Fruit fly (Drosophila melanogaster) whole organism, embryonic: ENCODE measurements around the gene CG34138.
A peak's percentile ranks its signal among the peaks of the same experiment; 100 is the strongest.

Experiments
- Ada2b ChIP-seq: fragments of 200-800 bp; sonication (Bioruptor generic); IDR thresholded peaks from 2 replicates; pipeline ENCODE4 v1.3.6; 2022; ENCODE audit warnings: missing biosample characterization, missing genetic modification characterization
- CG10274 ChIP-seq: fragments of 200-800 bp; sonication (Bioruptor generic); optimal IDR thresholded peaks from 3 replicates; lab custom pipeline; 2017; ENCODE audit warnings: missing biosample characterization, mild to moderate bottlenecking, missing genetic modification characterization
- CG10321 ChIP-seq: fragments of 200-800 bp; sonication (Bioruptor generic); IDR thresholded peaks from 2 replicates; pipeline ENCODE4 v1.3.6; 2022; ENCODE audit warnings: missing biosample characterization, missing genetic modification characterization
- CG10543 ChIP-seq: fragments of 200-800 bp; sonication (Bioruptor generic); optimal IDR thresholded peaks from 3 replicates; lab custom pipeline; 2017; ENCODE audit warnings: missing biosample characterization, mild to moderate bottlenecking, missing genetic modification characterization, moderate library complexity
- CG11085 ChIP-seq: fragments of 200-800 bp; sonication (Bioruptor generic); IDR thresholded peaks from 2 replicates; pipeline ENCODE4 v1.3.6; 2022; ENCODE audit warnings: missing biosample characterization, missing genetic modification characterization
- CG11560 ChIP-seq: fragments of 200-800 bp; sonication (Bioruptor generic); IDR thresholded peaks from 3 replicates; pipeline ENCODE4 v1.3.6; 2022; ENCODE audit warnings: missing biosample characterization, missing genetic modification characterization
- CG12219 ChIP-seq: fragments of 200-800 bp; sonication (Bioruptor generic); optimal IDR thresholded peaks from 3 replicates; lab custom pipeline; 2018; ENCODE audit warnings: missing biosample characterization, mild to moderate bottlenecking, missing genetic modification characterization
- CG17385 ChIP-seq: fragments of 200-800 bp; sonication (Bioruptor generic); optimal IDR thresholded peaks from 3 replicates; lab custom pipeline; 2018; ENCODE audit warnings: missing biosample characterization, mild to moderate bottlenecking, missing genetic modification characterization
- CG17568 ChIP-seq: fragments of 200-800 bp; sonication (Bioruptor generic); optimal IDR thresholded peaks from 2 replicates; lab custom pipeline; 2018; ENCODE audit warnings: missing biosample characterization, mild to moderate bottlenecking, missing genetic modification characterization, moderate library complexity
- CG2202 ChIP-seq: fragments of 200-800 bp; sonication (Bioruptor generic); optimal IDR thresholded peaks from 2 replicates; lab custom pipeline; 2018; ENCODE audit warnings: missing biosample characterization, mild to moderate bottlenecking, missing genetic modification characterization
- CG3163 ChIP-seq: fragments of 200-800 bp; sonication (Bioruptor generic); optimal IDR thresholded peaks from 3 replicates; lab custom pipeline; 2016; ENCODE audit warnings: missing biosample characterization, missing genetic modification characterization
- CG32532 ChIP-seq: fragments of 200-800 bp; sonication (Bioruptor generic); IDR thresholded peaks from 2 replicates; pipeline ENCODE4 v1.3.6; 2022; ENCODE audit warnings: missing biosample characterization, missing genetic modification characterization
- CG6254 ChIP-seq: fragments of 200-800 bp; sonication (Bioruptor generic); optimal IDR thresholded peaks from 3 replicates; lab custom pipeline; 2017; ENCODE audit warnings: mild to moderate bottlenecking, missing biosample characterization, missing genetic modification reagents, missing genetic modification characterization
- CG7357 ChIP-seq: fragments of 200-800 bp; sonication (Bioruptor generic); IDR thresholded peaks from 3 replicates; pipeline ENCODE4 v1.3.6; 2022; ENCODE audit warnings: missing biosample characterization, missing genetic modification characterization
- CG8765 ChIP-seq: fragments of 200-800 bp; sonication (Bioruptor generic); IDR thresholded peaks from 2 replicates; pipeline ENCODE4 v1.3.6; 2022; ENCODE audit warnings: missing biosample characterization, missing genetic modification characterization
- CG8924 ChIP-seq: fragments of 200-800 bp; optimal IDR thresholded peaks from 3 replicates; lab custom pipeline; 2019; ENCODE audit warnings: missing biosample characterization, mild to moderate bottlenecking, missing genetic modification characterization, moderate library complexity
- CG8944 ChIP-seq: fragments of 200-800 bp; sonication (Bioruptor generic); optimal IDR thresholded peaks from 3 replicates; lab custom pipeline; 2016; ENCODE audit warnings: missing biosample characterization, missing genetic modification characterization
- CG9609 ChIP-seq: fragments of 200-800 bp; sonication (Bioruptor generic); optimal IDR thresholded peaks from 3 replicates; lab custom pipeline; 2016; ENCODE audit warnings: missing biosample characterization, missing genetic modification characterization
- CoRest ChIP-seq: fragments of 200-800 bp; sonication (Bioruptor generic); optimal IDR thresholded peaks from 3 replicates; lab custom pipeline; 2018; ENCODE audit warnings: missing biosample characterization, mild to moderate bottlenecking, missing genetic modification characterization, moderate library complexity
- Dek ChIP-seq: fragments of 200-800 bp; sonication (Bioruptor generic); optimal IDR thresholded peaks from 3 replicates; lab custom pipeline; 2019; ENCODE audit warnings: missing biosample characterization, mild to moderate bottlenecking, missing genetic modification characterization, moderate library complexity
- ERR ChIP-seq: fragments of 200-800 bp; sonication (Bioruptor generic); optimal IDR thresholded peaks from 2 replicates; lab custom pipeline; 2016; ENCODE audit warnings: missing biosample characterization, missing genetic modification characterization
- Gsc ChIP-seq: fragments of 200-800 bp; sonication (Bioruptor generic); IDR thresholded peaks from 2 replicates; pipeline ENCODE4 v1.3.6; 2022; ENCODE audit warnings: missing biosample characterization, missing genetic modification characterization
- Hmx ChIP-seq: fragments of 200-800 bp; sonication (Bioruptor generic); optimal IDR thresholded peaks from 2 replicates; lab custom pipeline; 2016; ENCODE audit warnings: missing biosample characterization, missing genetic modification characterization
- Hr39 ChIP-seq: fragments of >200 bp; optimal IDR thresholded peaks from 2 replicates; lab custom pipeline; 2017
- Lhr ChIP-seq: fragments of 200-800 bp; sonication (Bioruptor generic); optimal IDR thresholded peaks from 3 replicates; lab custom pipeline; 2017; ENCODE audit warnings: mild to moderate bottlenecking, missing biosample characterization, missing genetic modification reagents, missing genetic modification characterization
- Max ChIP-seq: fragments of 200-800 bp; sonication (Bioruptor generic); optimal IDR thresholded peaks from 2 replicates; lab custom pipeline; 2016; ENCODE audit warnings: missing biosample characterization, mild to moderate bottlenecking, missing genetic modification characterization
- Med ChIP-seq: fragments of 200-800 bp; sonication (Bioruptor generic); peaks from one replicate; lab custom pipeline; 2016; ENCODE audit warnings: missing biosample characterization, missing genetic modification characterization, mild to moderate bottlenecking, inconsistent platforms, moderate library complexity
- NC2α ChIP-seq: fragments of 200-800 bp; sonication (Bioruptor generic); optimal IDR thresholded peaks from 2 replicates; lab custom pipeline; 2016; ENCODE audit warnings: missing biosample characterization, missing genetic modification characterization
- Opbp ChIP-seq: fragments of 200-800 bp; sonication (Bioruptor generic); IDR thresholded peaks from 3 replicates; pipeline ENCODE4 v1.3.6; 2022; ENCODE audit warnings: missing biosample characterization, missing genetic modification characterization; ENCODE audit not compliant: partially characterized antibody
- PHDP ChIP-seq: fragments of 200-800 bp; sonication (Bioruptor generic); optimal IDR thresholded peaks from 3 replicates; lab custom pipeline; 2018; ENCODE audit warnings: missing biosample characterization, mild to moderate bottlenecking, missing genetic modification characterization, moderate library complexity
- Scr ChIP-seq: fragments of 200-800 bp; sonication (Bioruptor generic); IDR thresholded peaks from 2 replicates; pipeline ENCODE4 v1.3.6; 2022; ENCODE audit warnings: missing biosample characterization, missing genetic modification characterization; ENCODE audit not compliant: partially characterized antibody
- Sry-δ ChIP-seq: fragments of 200-800 bp; sonication (Bioruptor generic); optimal IDR thresholded peaks from 2 replicates; lab custom pipeline; 2016; ENCODE audit warnings: missing biosample characterization, missing genetic modification characterization
- cas ChIP-seq: fragments of 200-800 bp; sonication (Bioruptor generic); IDR thresholded peaks from 2 replicates; pipeline ENCODE4 v1.3.6; 2022; ENCODE audit warnings: missing biosample characterization, missing genetic modification characterization
- cg ChIP-seq: fragments of 200-800 bp; sonication (Bioruptor generic); optimal IDR thresholded peaks from 3 replicates; lab custom pipeline; 2019; ENCODE audit warnings: missing biosample characterization, mild to moderate bottlenecking, missing genetic modification characterization, moderate library complexity
- chm ChIP-seq: fragments of 200-800 bp; sonication (Bioruptor generic); IDR thresholded peaks from 2 replicates; pipeline ENCODE4 v1.3.6; 2022; ENCODE audit warnings: missing biosample characterization, missing genetic modification characterization
- cwo ChIP-seq: fragments of 200-800 bp; sonication (Bioruptor generic); optimal IDR thresholded peaks from 3 replicates; lab custom pipeline; 2017; ENCODE audit warnings: missing biosample characterization, missing genetic modification characterization, mild to moderate bottlenecking, moderate library complexity, missing genetic modification reagents
- dmrt11E ChIP-seq: fragments of 200-800 bp; sonication (Bioruptor generic); optimal IDR thresholded peaks from 3 replicates; lab custom pipeline; 2018; ENCODE audit warnings: missing biosample characterization, mild to moderate bottlenecking, missing genetic modification characterization, moderate library complexity
- gem ChIP-seq: fragments of 200-800 bp; sonication (Bioruptor generic); optimal IDR thresholded peaks from 2 replicates; lab custom pipeline; 2019; ENCODE audit warnings: missing biosample characterization, mild to moderate bottlenecking, missing genetic modification characterization, moderate library complexity
- jigr1 ChIP-seq: fragments of 200-800 bp; sonication (Bioruptor generic); IDR thresholded peaks from 3 replicates; pipeline ENCODE4 v1.3.6; 2022; ENCODE audit warnings: missing biosample characterization, missing genetic modification characterization
- lbe ChIP-seq: fragments of 200-800 bp; sonication (Bioruptor generic); optimal IDR thresholded peaks from 2 replicates; lab custom pipeline; 2016; ENCODE audit warnings: missing biosample characterization, mild to moderate bottlenecking, missing genetic modification characterization
- nmo ChIP-seq: fragments of 200-800 bp; sonication (Bioruptor generic); optimal IDR thresholded peaks from 2 replicates; lab custom pipeline; 2018; ENCODE audit warnings: missing biosample characterization, mild to moderate bottlenecking, missing genetic modification characterization, moderate library complexity
- odd ChIP-seq: fragments of 200-800 bp; sonication (Bioruptor generic); optimal IDR thresholded peaks from 2 replicates; lab custom pipeline; 2017; ENCODE audit warnings: missing biosample characterization, mild to moderate bottlenecking, missing genetic modification characterization
- p53 ChIP-seq: fragments of 200-800 bp; sonication (Bioruptor generic); optimal IDR thresholded peaks from 2 replicates; lab custom pipeline; 2016; ENCODE audit warnings: missing biosample characterization, missing genetic modification characterization
- so ChIP-seq: fragments of 200-800 bp; sonication (Bioruptor generic); IDR thresholded peaks from 3 replicates; pipeline ENCODE4 v1.3.6; 2022; ENCODE audit warnings: missing biosample characterization, missing genetic modification characterization
- sob ChIP-seq: fragments of 200-800 bp; sonication (Bioruptor generic); IDR thresholded peaks from 2 replicates; pipeline ENCODE4 v1.3.6; 2022; ENCODE audit warnings: missing biosample characterization, missing genetic modification characterization
- tap ChIP-seq: fragments of 200-800 bp; optimal IDR thresholded peaks from 3 replicates; lab custom pipeline; 2019; ENCODE audit warnings: missing biosample characterization, mild to moderate bottlenecking, missing genetic modification characterization, moderate library complexity
- tup ChIP-seq: fragments of 200-800 bp; sonication (Bioruptor generic); optimal IDR thresholded peaks from 2 replicates; lab custom pipeline; 2016; ENCODE audit warnings: missing biosample characterization, mild to moderate bottlenecking, missing genetic modification characterization, moderate library complexity
- unc-4 ChIP-seq: fragments of 200-800 bp; sonication (Bioruptor generic); IDR thresholded peaks from 2 replicates; pipeline ENCODE4 v1.3.6; 2022; ENCODE audit warnings: missing biosample characterization, missing genetic modification characterization; ENCODE audit not compliant: partially characterized antibody
- wor ChIP-seq: fragments of 200-800 bp; sonication (Bioruptor generic); IDR thresholded peaks from 2 replicates; pipeline ENCODE4 v1.3.6; 2022; ENCODE audit warnings: missing biosample characterization, missing genetic modification characterization
- z ChIP-seq: fragments of 200-800 bp; sonication (Bioruptor generic); IDR thresholded peaks from 3 replicates; pipeline ENCODE4 v1.3.6; 2022; ENCODE audit warnings: missing biosample characterization, missing genetic modification characterization
- zen2 ChIP-seq: fragments of 200-800 bp; sonication (Bioruptor generic); IDR thresholded peaks from 3 replicates; pipeline ENCODE4 v1.3.6; 2022; ENCODE audit warnings: missing biosample characterization, missing genetic modification characterization; ENCODE audit not compliant: partially characterized antibody

The CG34138 gene

dm6 chr3R:19641058-19641457, 6.3 kb downstream of the CG34138 start (continued):
- TF ChIP-seq Gsc (GFP tag; lab: Robert Waterston, UW) (no peak), lbe (GFP tag; lab: Kevin White, UChicago) (no peak), CG8924 (no peak), CG7357 (GFP tag; lab: Robert Waterston, UW) (no peak), Scr (GFP tag; lab: Robert Waterston, UW) (no peak; the same call in 1 of the 2 replicates), Max (GFP tag; lab: Kevin White, UChicago) (peak; percentile 4), tup (GFP tag; lab: Kevin White, UChicago) (no peak), cg (peak; percentile 66), CG12219 (GFP tag; lab: Kevin White, UChicago) (no peak), sob (GFP tag; lab: Robert Waterston, UW) (no peak), so (GFP tag; lab: Robert Waterston, UW) (0 out of 3 replicates have a peak, but pooled peaks have one; percentile 46), CG2202 (tag; lab: Kevin White, UChicago) (no peak), CG32532 (peak; percentile 39; the same call in 1 of the 2 replicates), odd (GFP tag; lab: Kevin White, UChicago) (no peak), PHDP (peak; percentile 33), CG10543 (no peak), p53 (GFP tag; lab: Kevin White, UChicago) (no peak), cas (no peak), z (GFP tag; lab: Robert Waterston, UW) (no peak), zen2 (GFP tag; lab: Robert Waterston, UW) (no peak), Sry-δ (GFP tag; lab: Kevin White, UChicago) (no peak), gem (tag; lab: Kevin White, UChicago) (no peak), Hr39 (lab: Kevin White, UChicago) (no peak), unc-4 (GFP tag; lab: Robert Waterston, UW) (peak; percentile 33; the same call in 1 of the 2 replicates), CG11560 (no peak), CG17385 (GFP tag; lab: Kevin White, UChicago) (peak; percentile 42), CG17568 (no peak)

- TF ChIP-seq wor (GFP tag; lab: Robert Waterston, UW) (peak; percentile 55), CG8944 (peak; percentile 36), chm (GFP tag; lab: Robert Waterston, UW) (peak; percentile 91; the same call in 1 of the 2 replicates), CG12219 (GFP tag; lab: Kevin White, UChicago) (peak; percentile 87), CG8765 (GFP tag; lab: Robert Waterston, UW) (peak; percentile 57; the same call in 1 of the 2 replicates), Med (peak; percentile 91), dmrt11E (tag; lab: Kevin White, UChicago) (peak; percentile 82), NC2α (peak; percentile 22), cwo (GFP tag; lab: Kevin White, UChicago) (peak; percentile 86), nmo (GFP tag; lab: Kevin White, UChicago) (peak; percentile 81), CoRest (tag; lab: Kevin White, UChicago) (peak; percentile 89), CG3163 (GFP tag; lab: Kevin White, UChicago) (no peak), CG10274 (peak; percentile 58), CG9609 (GFP tag; lab: Kevin White, UChicago) (peak; percentile 18), Lhr (peak; percentile 48), Dek (peak; percentile 77), CG6254 (GFP tag; lab: Kevin White, UChicago) (peak; percentile 84), CG10321 (GFP tag; lab: Robert Waterston, UW) (peak; percentile 61; the same call in 1 of the 2 replicates), ERR (peak; percentile 31), jigr1 (GFP tag; lab: Robert Waterston, UW) (0 out of 3 replicates have a peak, but pooled peaks have one; percentile 42), Opbp (no peak), Ada2b (GFP tag; lab: Robert Waterston, UW) (peak; percentile 87), tap (tag; lab: Kevin White, UChicago) (peak; percentile 95), Hmx (GFP tag; lab: Kevin White, UChicago) (no peak), CG11085 (GFP tag; lab: Robert Waterston, UW) (peak; percentile 71; the same call in 1 of the 2 replicates)
Observed at dm6 chr3R:19641498-19642065, 6.8 kb downstream of the CG34138 start.
